Fruit fly (Drosophila melanogaster): Measurements from ENCODE around the gene Lgr3.

The Lgr3 gene

DNA sequence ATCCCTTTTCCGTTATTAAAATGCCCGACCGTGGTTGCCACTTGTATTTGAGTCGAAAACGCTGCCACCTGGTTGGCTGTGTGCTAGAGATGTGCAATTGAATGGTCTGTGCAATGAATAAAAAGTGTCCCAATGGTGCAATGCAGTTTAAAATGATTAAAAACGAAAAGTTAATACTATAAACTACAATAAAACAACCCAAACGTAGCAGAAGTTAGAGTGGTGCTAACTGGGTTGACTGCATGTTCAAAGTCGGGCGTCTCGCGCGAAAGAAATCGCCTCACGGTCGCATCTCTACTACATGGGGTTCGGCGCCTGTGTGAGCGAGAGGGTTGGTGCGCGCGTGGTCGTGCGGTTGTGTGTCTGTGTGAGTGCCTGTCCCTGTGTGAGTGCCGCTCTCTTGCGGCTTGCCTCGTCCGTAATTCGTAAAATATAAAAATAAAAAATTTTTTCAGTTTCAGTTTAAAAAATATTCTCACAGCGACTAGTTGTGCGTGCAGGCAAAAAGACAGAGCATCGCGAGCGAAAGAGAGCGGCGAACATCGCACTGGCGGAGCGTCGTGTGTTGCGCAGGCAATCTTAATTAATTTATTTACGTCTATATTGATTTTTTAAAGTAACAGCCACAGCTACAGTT is 18.6 kb upstream of the Lgr3 start:
- TF ChIP-seq CTCF (optimal IDR thresholded peaks at IDR 0.05) (peak in 1 of 2 experiments; percentile 26), CG8478 (optimal IDR thresholded peaks at IDR 0.05) (no peak)

DNA sequence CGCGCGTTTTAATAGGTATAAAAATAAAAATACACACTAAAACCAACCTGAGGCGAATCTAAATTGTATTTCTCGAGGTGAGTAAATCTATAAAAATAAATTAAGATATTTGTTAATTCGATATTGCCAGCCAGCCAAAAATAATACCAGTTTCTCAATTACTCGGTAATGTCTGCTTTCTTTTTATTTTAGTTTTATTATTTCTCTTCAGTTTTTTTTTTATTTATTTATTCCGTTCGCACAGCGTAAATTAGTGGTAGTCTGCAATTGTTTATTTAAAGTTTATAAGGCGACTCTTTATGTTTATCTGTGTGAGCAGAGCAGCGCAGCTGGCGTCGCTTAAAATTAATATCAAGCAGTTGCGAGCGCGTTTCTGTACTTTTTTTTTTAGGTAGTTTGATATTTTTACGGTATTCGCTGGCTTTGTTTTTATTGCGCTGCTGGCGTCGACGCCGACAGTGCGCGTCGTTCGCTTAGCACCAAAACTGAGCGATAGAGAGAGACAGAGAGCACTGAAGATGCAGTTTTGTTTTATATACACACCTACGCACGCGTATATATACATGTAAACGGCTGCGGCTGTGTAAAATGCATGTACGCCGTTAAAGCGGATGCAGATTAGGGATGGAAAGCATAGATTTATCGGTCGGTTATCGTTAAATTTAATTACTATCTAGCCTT is 17.9 kb upstream of the Lgr3 start:
- no peak for TF ChIP-seq CG8478 (optimal IDR thresholded peaks at IDR 0.05)
- peak; percentile 38 to 62 for TF ChIP-seq CTCF (optimal IDR thresholded peaks at IDR 0.05)

DNA sequence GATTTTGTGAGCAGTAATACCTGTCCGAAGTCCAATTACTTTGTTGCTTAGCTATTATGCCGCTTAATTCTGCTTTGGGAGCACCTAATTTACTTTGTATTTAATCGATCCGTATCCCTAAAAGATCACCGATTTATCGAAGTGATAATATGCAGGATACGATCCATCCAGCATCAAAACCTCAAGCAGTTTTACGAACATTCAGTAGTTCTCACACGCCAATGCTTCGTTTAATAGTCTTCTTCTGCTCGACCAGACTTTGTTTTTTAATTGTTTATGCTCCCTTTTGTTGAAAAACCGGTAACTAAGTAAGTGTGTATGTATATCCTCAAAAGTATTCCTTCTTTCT is 17.4 kb upstream of the Lgr3 start:
- no peak for TF ChIP-seq CG8478 (optimal IDR thresholded peaks at IDR 0.05)
- TF ChIP-seq CTCF (optimal IDR thresholded peaks at IDR 0.05): no peak

DNA sequence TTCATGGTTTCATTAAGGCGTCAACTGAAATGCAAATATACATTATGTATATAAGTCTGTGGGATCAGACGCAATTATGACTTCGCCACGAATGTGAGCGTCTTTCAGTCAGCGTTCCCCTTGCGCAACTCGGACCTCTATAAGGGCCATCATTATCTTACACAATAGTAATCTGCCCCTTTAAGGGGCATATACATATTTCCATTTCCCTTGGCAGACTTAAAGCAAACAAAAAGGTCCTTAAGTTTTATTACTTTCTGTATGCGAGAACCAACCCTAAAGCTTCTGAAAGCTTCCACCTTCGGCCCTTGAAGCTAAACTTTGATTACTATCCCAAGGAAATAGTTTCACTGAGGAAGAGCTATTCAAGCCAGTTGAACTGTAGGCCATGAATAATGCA is 15.2 kb upstream of the Lgr3 start:
- TF ChIP-seq CTCF (optimal IDR thresholded peaks at IDR 0.05): no peak
- no peak for TF ChIP-seq CG8478 (optimal IDR thresholded peaks at IDR 0.05)

DNA sequence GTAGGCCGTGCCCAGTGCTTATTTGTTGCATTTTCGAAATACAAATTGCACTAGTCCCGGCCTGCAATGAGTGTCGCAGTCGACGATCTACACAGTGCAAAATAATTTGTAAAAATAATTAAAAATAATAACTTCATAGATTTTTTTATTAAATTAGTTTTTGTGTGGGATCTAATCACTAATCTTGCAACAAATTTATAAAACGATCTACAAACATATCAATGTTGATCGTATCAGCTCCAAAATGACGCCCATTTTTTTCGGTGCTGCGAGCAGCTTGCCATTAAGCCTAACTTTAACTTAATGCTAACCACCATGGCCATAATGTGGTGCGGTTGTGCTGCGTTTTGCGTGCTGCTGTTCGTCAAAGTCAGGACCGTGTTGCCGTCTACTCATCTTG is 14.2 kb upstream of the Lgr3 start:
- TF ChIP-seq CTCF (optimal IDR thresholded peaks at IDR 0.05) (no peak), CG8478 (optimal IDR thresholded peaks at IDR 0.05) (no peak)

DNA sequence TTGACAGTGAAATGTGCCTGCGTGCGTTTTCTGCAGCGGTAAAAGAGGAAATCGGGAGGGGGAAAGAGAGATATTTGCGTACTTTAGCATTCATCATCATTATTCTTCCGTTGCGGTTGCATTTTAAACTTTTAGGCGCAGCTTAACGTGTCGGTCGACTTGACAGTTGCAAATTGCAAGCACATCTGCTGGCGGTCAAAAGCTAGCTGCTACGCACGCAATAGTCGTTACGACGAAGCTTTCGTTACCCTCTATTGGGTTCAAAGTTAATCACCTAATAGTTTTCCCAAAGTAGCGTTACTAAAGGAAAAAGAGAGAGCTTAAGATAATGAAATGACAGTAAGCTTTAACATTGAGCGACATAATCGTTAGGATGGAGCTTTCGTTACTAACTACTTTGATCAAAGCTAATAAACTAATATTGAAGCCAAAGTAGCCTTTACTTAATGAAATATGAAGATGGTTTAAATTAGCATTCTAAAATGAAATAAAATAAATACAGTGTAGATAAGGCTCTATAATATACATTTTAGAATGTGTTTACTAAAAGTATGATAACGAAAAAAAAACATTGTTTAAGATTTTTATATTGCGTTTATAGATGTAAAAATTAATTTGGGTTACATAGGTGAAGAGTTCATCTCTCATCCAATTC is 13.4 kb upstream of the Lgr3 start:
- TF ChIP-seq CG8478 (optimal IDR thresholded peaks at IDR 0.05) (no peak), CTCF (optimal IDR thresholded peaks at IDR 0.05) (no peak)

DNA sequence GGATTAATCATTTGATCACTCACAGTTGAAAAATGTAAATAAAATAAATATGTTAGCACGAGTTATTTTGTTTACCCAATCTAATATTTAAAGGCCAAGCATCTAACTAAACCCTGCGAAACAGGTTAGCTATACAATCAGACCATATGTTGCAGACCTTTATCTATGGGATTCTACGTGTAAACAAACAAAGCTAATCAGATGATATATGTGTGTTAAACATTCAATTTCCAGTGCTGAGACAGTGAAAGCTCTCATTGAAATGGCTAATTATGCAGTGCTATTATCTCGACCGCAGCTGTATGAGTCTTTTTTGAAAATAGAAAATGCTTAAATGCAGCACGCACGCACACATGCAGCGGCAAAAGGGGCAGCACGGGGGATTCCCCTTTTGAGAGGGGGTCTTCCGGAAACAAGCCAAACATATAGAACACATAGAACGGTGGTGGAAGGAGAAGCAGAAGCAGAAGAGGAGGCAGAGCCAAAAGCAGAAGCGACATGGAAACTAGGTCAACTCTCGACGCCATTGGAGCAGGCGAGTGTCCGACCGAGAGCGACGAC is 5.7 kb upstream of the Lgr3 start:
- TF ChIP-seq CTCF (optimal IDR thresholded peaks at IDR 0.05) (no peak), CG8478 (optimal IDR thresholded peaks at IDR 0.05) (no peak)

DNA sequence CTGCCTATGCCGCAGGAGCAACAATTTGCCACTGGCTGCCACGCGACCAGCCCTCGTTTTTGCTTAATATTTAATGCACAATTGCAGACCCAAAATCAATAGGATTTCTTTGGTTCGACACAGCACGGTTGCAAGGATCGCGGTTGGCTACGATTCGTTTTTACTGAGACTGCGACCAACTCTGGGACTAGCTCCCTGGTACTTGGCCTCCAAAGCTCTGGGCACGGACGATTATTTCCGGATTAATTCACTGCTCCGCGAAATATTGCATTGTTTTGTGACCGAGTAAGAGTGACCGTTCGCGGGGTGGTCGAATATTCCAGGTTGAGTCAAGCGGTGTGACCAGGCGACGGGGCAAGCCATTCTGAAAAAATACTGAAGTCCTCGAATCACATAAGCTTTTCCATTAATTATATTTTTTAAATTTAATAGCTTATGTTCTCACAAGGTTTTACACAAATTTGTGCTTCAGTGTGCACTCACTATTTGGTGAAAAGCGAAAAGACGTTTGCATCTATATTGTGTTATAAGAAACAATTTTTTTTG is 4.6 kb upstream of the Lgr3 start, which contains the start of gene Tnks:
Tnks (minus strand) TSS at position 302 of the 546 bp plus-strand sequence.
- TF ChIP-seq CG8478 (optimal IDR thresholded peaks at IDR 0.05) (no peak), CTCF (optimal IDR thresholded peaks at IDR 0.05) (no peak)

DNA sequence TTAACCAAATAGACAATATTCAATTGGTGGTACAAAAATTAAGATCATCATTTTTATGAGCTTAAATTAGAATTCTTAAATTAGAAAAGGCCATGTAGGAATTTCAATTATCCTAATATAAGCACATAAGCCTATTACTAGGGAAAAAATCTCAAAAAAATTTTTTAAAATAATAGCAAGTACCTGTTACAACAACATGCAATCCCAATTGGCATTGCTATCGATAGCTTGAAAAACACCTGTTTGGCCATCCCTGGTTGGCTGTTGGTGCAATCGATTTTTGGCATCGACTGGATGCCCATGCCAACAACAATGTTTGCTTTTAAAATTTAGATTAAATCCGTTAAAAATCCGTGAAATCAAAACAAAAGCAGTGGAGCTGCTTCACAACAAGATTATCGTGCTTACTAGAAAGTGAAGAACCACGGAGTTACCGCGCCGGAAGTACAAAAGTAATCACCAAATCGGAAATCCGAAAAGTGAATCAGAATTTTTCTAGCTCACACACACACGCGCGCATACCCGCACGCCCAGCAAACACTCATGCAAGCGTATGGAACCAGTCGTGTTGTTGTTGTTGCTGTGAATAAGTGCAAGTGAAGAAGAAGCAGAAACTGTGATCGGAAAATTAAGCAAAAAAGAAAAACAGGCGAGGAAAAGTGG is 3.9 kb upstream of the Lgr3 start, which contains the start of gene RASSF8:
RASSF8 (plus strand) TSS at position 265 of the 663 bp plus-strand sequence.
- TF ChIP-seq CG8478 (optimal IDR thresholded peaks at IDR 0.05) (no peak), CTCF (optimal IDR thresholded peaks at IDR 0.05) (no peak)

DNA sequence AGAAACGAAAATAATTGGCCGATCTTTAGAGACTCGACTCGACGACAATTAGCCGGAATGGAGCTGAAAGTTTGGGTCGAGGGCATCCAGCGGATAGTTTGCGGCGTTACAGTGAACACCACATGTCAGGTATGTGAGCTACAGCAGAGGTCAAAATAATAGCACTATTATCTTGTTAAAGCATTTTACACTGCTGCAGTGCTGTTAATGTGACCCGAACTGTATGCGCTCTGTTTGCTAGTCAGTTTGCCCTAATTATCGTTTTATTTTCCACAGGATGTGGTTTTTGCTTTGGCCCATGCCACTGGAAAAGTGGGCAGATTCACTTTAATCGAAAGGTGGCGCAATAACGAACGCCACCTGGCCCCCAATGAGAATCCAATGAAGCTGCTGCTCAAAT is 3.3 kb upstream of the Lgr3 start:
- TF ChIP-seq CG8478 (optimal IDR thresholded peaks at IDR 0.05) (no peak), CTCF (optimal IDR thresholded peaks at IDR 0.05) (no peak)

DNA sequence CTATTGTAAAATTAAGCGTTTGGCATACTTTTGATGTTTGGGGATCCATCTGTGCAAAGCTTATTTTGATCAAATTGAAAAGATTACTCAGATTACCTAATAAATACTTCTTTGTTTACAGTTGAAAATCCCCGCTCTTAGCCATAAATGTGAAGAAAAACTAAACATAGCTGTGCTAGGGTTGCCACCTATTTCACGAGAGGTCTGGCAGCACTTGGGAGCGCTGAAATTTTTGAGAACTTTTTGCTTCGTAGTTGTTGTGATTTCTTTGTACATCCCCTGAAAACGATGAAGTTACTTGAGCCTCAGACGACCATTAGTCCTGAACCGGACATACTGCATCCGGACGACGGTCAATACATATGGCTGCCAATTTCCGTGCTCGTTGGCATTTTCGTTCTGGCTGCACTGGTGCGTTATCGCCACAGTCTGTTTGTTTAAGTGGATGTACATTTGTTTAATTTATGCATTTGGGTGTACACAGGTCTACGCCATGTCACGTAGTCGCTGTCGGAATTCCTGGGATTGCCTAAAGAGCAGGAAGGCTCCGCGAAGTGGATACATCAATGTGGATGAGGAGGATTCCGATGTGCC is 13.0 kb downstream of the Lgr3 start, which contains the start of the genes CG4730 and CG5039:
CG4730 (minus strand) TSS at position 194 of the 594 bp plus-strand sequence.
CG5039 (plus strand) TSS at position 195 of the 594 bp plus-strand sequence.
- TF ChIP-seq CTCF (optimal IDR thresholded peaks at IDR 0.05) (peak in 1 of 2 experiments; percentile 24), CG8478 (optimal IDR thresholded peaks at IDR 0.05) (no peak)

DNA sequence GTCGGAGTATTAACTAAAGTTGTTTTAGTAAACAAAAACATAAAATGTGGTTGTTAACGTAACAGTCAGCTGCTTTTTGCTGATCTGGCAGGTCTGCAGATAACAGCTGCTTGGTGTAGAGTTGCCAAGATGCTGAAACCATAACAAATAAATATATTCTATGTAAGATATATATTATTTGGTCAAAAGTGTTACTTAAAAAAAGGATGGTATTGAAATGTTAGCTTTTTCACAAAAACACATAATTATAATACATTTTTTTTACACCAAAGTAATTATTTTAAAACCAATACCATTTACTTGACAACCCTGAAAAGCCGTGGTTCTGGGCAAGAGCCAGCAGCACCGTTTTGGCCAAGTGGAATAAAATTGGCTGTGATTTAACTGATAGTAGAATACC is 14.9 kb downstream of the Lgr3 start, which contains the start of the genes CG4743 and Idh3g:
CG4743 (minus strand) TSS at position 23 of the 400 bp plus-strand sequence.
Idh3g (plus strand) TSS at position 318 of the 400 bp plus-strand sequence.
- TF ChIP-seq CTCF (optimal IDR thresholded peaks at IDR 0.05) (no peak), CG8478 (optimal IDR thresholded peaks at IDR 0.05) (no peak)

DNA sequence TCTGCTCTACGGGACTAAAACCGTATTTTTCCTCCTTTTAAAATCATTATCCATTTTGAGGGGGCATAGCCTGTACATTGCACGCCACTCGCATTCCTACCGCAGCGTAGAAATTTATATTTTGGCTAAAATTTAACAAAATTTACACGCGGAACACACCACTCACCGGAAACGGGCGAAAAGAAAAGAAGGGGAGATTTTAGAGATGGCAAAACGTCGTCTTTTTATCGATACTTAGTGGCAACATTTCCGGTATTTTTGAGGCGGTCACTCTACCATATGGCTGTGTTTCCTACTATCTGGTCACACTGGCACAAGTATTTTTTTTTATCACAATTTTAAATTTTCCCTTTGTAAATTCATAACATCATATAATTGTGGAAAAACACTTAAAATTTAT is 19.2 kb downstream of the Lgr3 start, which contains the start of gene RpL27:
RpL27 (minus strand) TSS at position 193 of the 400 bp plus-strand sequence.
- TF ChIP-seq CTCF (optimal IDR thresholded peaks at IDR 0.05): no peak
- no peak for TF ChIP-seq CG8478 (optimal IDR thresholded peaks at IDR 0.05)
